Fruit fly (Drosophila melanogaster): ENCODE measurements around the gene CG10570.

- TF ChIP-seq CG10348 (GFP tag; IDR thresholded peaks at IDR 0.05) (no peak), fd96Ca (GFP tag; IDR thresholded peaks at IDR 0.05) (no peak), EcR (GFP tag; optimal IDR thresholded peaks at IDR 0.05) (no peak), CG15710 (tag; optimal IDR thresholded peaks at IDR 0.05) (no peak), gl (tag; optimal IDR thresholded peaks at IDR 0.05) (no peak), rn (GFP tag; IDR thresholded peaks at IDR 0.05) (no peak), Snoo (tag; optimal IDR thresholded peaks at IDR 0.05) (no peak), Ets98B (GFP tag; IDR thresholded peaks at IDR 0.05) (no peak), CG12605 (GFP tag; IDR thresholded peaks at IDR 0.05) (no peak)
Measured at dm6 chr2L:18767815-18768214, 43.2 kb downstream of the CG10570 start.
